Worm (Caenorhabditis elegans): ENCODE results near the gene ZK180.6.

ZK180.6 gene

DNA sequence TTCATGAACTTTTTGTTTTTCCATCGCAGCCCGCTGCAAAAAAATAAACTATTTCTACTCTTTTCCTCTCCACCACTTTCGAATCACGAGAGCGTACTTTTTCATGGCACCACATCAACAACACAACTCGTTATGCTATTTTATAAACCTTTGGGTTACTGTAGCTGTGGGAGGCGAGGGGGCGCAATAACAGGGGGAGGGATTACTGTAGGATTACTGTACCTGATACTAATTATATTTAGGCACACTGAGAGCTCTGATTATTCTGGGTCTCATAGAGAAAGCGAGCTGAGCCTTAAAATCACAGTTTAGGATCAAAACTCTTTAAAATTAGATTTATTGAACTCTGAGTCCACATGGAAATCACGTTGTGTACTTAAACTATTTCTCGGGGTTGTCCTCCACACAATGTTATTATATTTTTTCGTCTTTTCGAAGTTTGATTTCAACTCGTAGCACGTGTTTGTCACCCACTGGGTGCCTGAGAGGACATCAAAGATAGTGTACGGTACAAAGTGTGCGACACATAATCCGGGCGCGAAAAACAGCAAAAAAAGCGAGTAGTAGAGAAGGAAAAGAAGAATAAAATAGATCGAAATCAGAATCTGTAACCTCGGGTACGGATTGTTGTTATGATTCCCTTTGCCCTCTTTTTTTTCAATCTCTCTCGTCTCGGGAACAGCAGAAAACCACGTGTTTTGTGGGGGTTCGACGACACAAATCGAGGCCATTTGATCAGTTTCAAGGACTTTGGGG lies 52.2 kb downstream of the ZK180.6 start:
- peak; percentile 54 for TF ChIP-seq ztf-4 (tag; optimal IDR thresholded peaks at IDR 0.05)
- peak; percentile 53 for TF ChIP-seq elt-2 (tag; optimal IDR thresholded peaks at IDR 0.05)
- TF ChIP-seq ama-1 (optimal IDR thresholded peaks at IDR 0.05): peak; percentile 86
- no peak for TF ChIP-seq ztf-11 (tag; optimal IDR thresholded peaks at IDR 0.05)
- TF ChIP-seq fos-1 (tag; optimal IDR thresholded peaks at IDR 0.05): no peak
- TF ChIP-seq elt-3 (tag; optimal IDR thresholded peaks at IDR 0.05): peak in 1 of 3 experiments; percentile 32
- TF ChIP-seq mml-1 (tag; optimal IDR thresholded peaks at IDR 0.05): peak; percentile 15
- peak; percentile 37 for TF ChIP-seq pha-4 (tag; optimal IDR thresholded peaks at IDR 0.05)
- no peak for TF ChIP-seq tbx-2 (tag; optimal IDR thresholded peaks at IDR 0.05)
- TF ChIP-seq nhr-43 (tag; optimal IDR thresholded peaks at IDR 0.05; ENCODE audit: poor library complexity, severe bottlenecking): peak; percentile 73
- peak; percentile 58 for TF ChIP-seq pqm-1 (tag; optimal IDR thresholded peaks at IDR 0.05)
- TF ChIP-seq nhr-25 (tag; optimal IDR thresholded peaks at IDR 0.05): peak; percentile 85
- TF ChIP-seq lin-39 (tag; optimal IDR thresholded peaks at IDR 0.05): peak; percentile 2
- peak; percentile 90 for TF ChIP-seq nhr-23 (tag; optimal IDR thresholded peaks at IDR 0.05)
- TF ChIP-seq ceh-9 (tag; optimal IDR thresholded peaks at IDR 0.05): no peak
- TF ChIP-seq nfya-1 (tag; optimal IDR thresholded peaks at IDR 0.05; ENCODE audit: insufficient read depth): peak; percentile 7
- peak; percentile 75 for TF ChIP-seq elt-1 (tag; optimal IDR thresholded peaks at IDR 0.05)

- TF ChIP-seq elt-2 (tag; optimal IDR thresholded peaks at IDR 0.05) (peak; percentile 63), fkh-10 (GFP tag; optimal IDR thresholded peaks at IDR 0.05) (no peak), hmg-11 (tag; optimal IDR thresholded peaks at IDR 0.05) (peak; percentile 3), pqm-1 (tag; optimal IDR thresholded peaks at IDR 0.05) (peak; percentile 46), zag-1 (tag; optimal IDR thresholded peaks at IDR 0.05) (no peak), nfya-1 (tag; optimal IDR thresholded peaks at IDR 0.05; ENCODE audit: insufficient read depth) (peak; percentile 32), sea-2 (GFP tag; optimal IDR thresholded peaks at IDR 0.05) (no peak), nhr-23 (tag; optimal IDR thresholded peaks at IDR 0.05) (peak; percentile 12), ceh-16 (tag; optimal IDR thresholded peaks at IDR 0.05) (no peak), mdl-1 (tag; optimal IDR thresholded peaks at IDR 0.05) (peak; percentile 76), ceh-82 (tag; optimal IDR thresholded peaks at IDR 0.05) (no peak), egl-27 (tag; optimal IDR thresholded peaks at IDR 0.05) (no peak), pha-4 (tag; optimal IDR thresholded peaks at IDR 0.05) (peak; percentile 44), lin-15B (tag; optimal IDR thresholded peaks at IDR 0.05) (peak; percentile 25), eor-1 (tag; optimal IDR thresholded peaks at IDR 0.05) (no peak), ama-1 (optimal IDR thresholded peaks at IDR 0.05) (peak; percentile 87), ZK546.5 (tag; optimal IDR thresholded peaks at IDR 0.05) (no peak), egl-5 (tag; optimal IDR thresholded peaks at IDR 0.05) (no peak)
Observed at ce11 chrIV:4470885-4471772, 53.7 kb downstream of the ZK180.6 start.
